Fruit fly (Drosophila melanogaster) whole organism, prepupa: Measurements from ENCODE around the gene tkv.
A peak's percentile ranks its signal among the peaks of the same experiment; 100 is the strongest.

Source experiments
- CG10631 ChIP-seq: fragments of 200-800 bp; sonication (Bioruptor generic); optimal IDR thresholded peaks from 2 replicates; lab custom pipeline; 2016; ENCODE audit warnings: missing biosample characterization, missing genetic modification characterization
- CG10669 ChIP-seq: fragments of 200-800 bp; sonication (Bioruptor generic); optimal IDR thresholded peaks from 3 replicates; lab custom pipeline; 2018; ENCODE audit warnings: missing biosample characterization, mild to moderate bottlenecking, missing genetic modification characterization, moderate library complexity
- CG11294 ChIP-seq: fragments of 200-800 bp; sonication (Bioruptor generic); IDR thresholded peaks from 2 replicates; pipeline ENCODE4 v1.3.6; 2022; ENCODE audit warnings: missing biosample characterization, missing genetic modification characterization
- CG11902 ChIP-seq: fragments of 200-800 bp; sonication (Bioruptor generic); optimal IDR thresholded peaks from 3 replicates; lab custom pipeline; 2016; ENCODE audit warnings: missing biosample characterization, missing genetic modification characterization
- CG15336 ChIP-seq: fragments of 200-800 bp; sonication (Bioruptor generic); IDR thresholded peaks from 2 replicates; pipeline ENCODE4 v1.3.6; 2022; ENCODE audit warnings: missing biosample characterization, missing genetic modification characterization
- CG1621 ChIP-seq: fragments of 200-800 bp; sonication (Bioruptor generic); optimal IDR thresholded peaks from 3 replicates; lab custom pipeline; 2018; ENCODE audit warnings: missing biosample characterization, mild to moderate bottlenecking, missing genetic modification characterization
- CG16779 ChIP-seq: fragments of 200-800 bp; sonication (Bioruptor generic); optimal IDR thresholded peaks from 3 replicates; lab custom pipeline; 2017; ENCODE audit warnings: missing biosample characterization, mild to moderate bottlenecking, missing genetic modification characterization
- CG3032 ChIP-seq: fragments of 200-800 bp; optimal IDR thresholded peaks from 2 replicates; lab custom pipeline; 2019; ENCODE audit warnings: missing biosample characterization, mild to moderate bottlenecking, missing genetic modification characterization, moderate library complexity
- CG31627 ChIP-seq: fragments of 200-800 bp; sonication (Bioruptor generic); optimal IDR thresholded peaks from 3 replicates; lab custom pipeline; 2016; ENCODE audit warnings: missing biosample characterization, missing genetic modification characterization
- CG32006 ChIP-seq: fragments of 200-800 bp; sonication (Bioruptor generic); optimal IDR thresholded peaks from 3 replicates; lab custom pipeline; 2017; ENCODE audit warnings: missing biosample characterization, mild to moderate bottlenecking, missing genetic modification characterization
- CG34406 ChIP-seq: fragments of 200-800 bp; sonication (Bioruptor generic); optimal IDR thresholded peaks from 3 replicates; lab custom pipeline; 2016; ENCODE audit warnings: missing biosample characterization, missing genetic modification characterization
- CG3919 ChIP-seq: fragments of 200-800 bp; sonication (Bioruptor generic); optimal IDR thresholded peaks from 3 replicates; lab custom pipeline; 2016; ENCODE audit warnings: missing biosample characterization, missing genetic modification characterization
- CG4318 ChIP-seq: fragments of 200-800 bp; sonication (Bioruptor generic); optimal IDR thresholded peaks from 3 replicates; lab custom pipeline; 2017; ENCODE audit warnings: missing biosample characterization, mild to moderate bottlenecking, missing genetic modification characterization
- CG6163 ChIP-seq: fragments of 200-800 bp; sonication (Bioruptor generic); IDR thresholded peaks from 3 replicates; pipeline ENCODE4 v1.3.6; 2022; ENCODE audit warnings: missing biosample characterization, missing genetic modification characterization
- CG6792 ChIP-seq: fragments of 200-800 bp; sonication (Bioruptor generic); optimal IDR thresholded peaks from 3 replicates; lab custom pipeline; 2016; ENCODE audit warnings: missing biosample characterization, missing genetic modification characterization
- CG6854 ChIP-seq: fragments of 200-800 bp; sonication (Bioruptor generic); optimal IDR thresholded peaks from 2 replicates; lab custom pipeline; 2017; ENCODE audit warnings: missing biosample characterization, mild to moderate bottlenecking, missing genetic modification characterization
- CG8119 ChIP-seq: fragments of 200-800 bp; sonication (Bioruptor generic); IDR thresholded peaks from 3 replicates; pipeline ENCODE4 v1.3.6; 2022; ENCODE audit warnings: missing biosample characterization, missing genetic modification characterization
- CG8632 ChIP-seq: fragments of 200-800 bp; sonication (Bioruptor generic); optimal IDR thresholded peaks from 3 replicates; lab custom pipeline; 2016; ENCODE audit warnings: missing biosample characterization, missing genetic modification characterization
- Eip75B ChIP-seq: fragments of 200-800 bp; sonication (Bioruptor generic); optimal IDR thresholded peaks from 3 replicates; lab custom pipeline; 2016; ENCODE audit warnings: missing biosample characterization, missing genetic modification characterization
- Eip78C ChIP-seq: fragments of 200-800 bp; sonication (Bioruptor generic); peaks from one replicate; lab custom pipeline; 2016; ENCODE audit warnings: missing biosample characterization, missing genetic modification characterization
- Eip93F ChIP-seq: fragments of 200-800 bp; sonication (Bioruptor generic); optimal IDR thresholded peaks from 2 replicates; lab custom pipeline; 2016; ENCODE audit warnings: missing biosample characterization, mild to moderate bottlenecking, missing genetic modification characterization
- Ets21C ChIP-seq: fragments of 200-800 bp; sonication (Bioruptor generic); optimal IDR thresholded peaks from 3 replicates; lab custom pipeline; 2016; ENCODE audit warnings: missing biosample characterization, missing genetic modification characterization
- Gug ChIP-seq: fragments of 200-800 bp; sonication (Bioruptor generic); IDR thresholded peaks from 2 replicates; pipeline ENCODE4 v1.3.6; 2022; ENCODE audit warnings: missing biosample characterization, missing genetic modification characterization
- Hr39 ChIP-seq: fragments of 200-800 bp; sonication (Bioruptor generic); optimal IDR thresholded peaks from 2 replicates; lab custom pipeline; 2016; ENCODE audit warnings: missing biosample characterization, missing genetic modification characterization
- Hr4 ChIP-seq: fragments of 200-800 bp; sonication (Bioruptor generic); optimal IDR thresholded peaks from 3 replicates; lab custom pipeline; 2016; ENCODE audit warnings: missing biosample characterization, missing genetic modification characterization
- Lpt ChIP-seq: fragments of 200-800 bp; sonication (Bioruptor generic); optimal IDR thresholded peaks from 3 replicates; lab custom pipeline; 2016; ENCODE audit warnings: missing biosample characterization, missing genetic modification characterization
- Met ChIP-seq: fragments of 200-800 bp; sonication (Bioruptor generic); optimal IDR thresholded peaks from 3 replicates; lab custom pipeline; 2016; ENCODE audit warnings: missing biosample characterization, missing genetic modification characterization
- OdsH ChIP-seq: fragments of 200-800 bp; sonication (Bioruptor generic); optimal IDR thresholded peaks from 3 replicates; lab custom pipeline; 2016; ENCODE audit warnings: missing biosample characterization, missing genetic modification characterization
- Smox ChIP-seq: fragments of 200-800 bp; sonication (Bioruptor generic); optimal IDR thresholded peaks from 3 replicates; lab custom pipeline; 2016; ENCODE audit warnings: missing biosample characterization, missing genetic modification characterization
- Sox102F ChIP-seq: fragments of 200-800 bp; sonication (Bioruptor generic); optimal IDR thresholded peaks from 2 replicates; lab custom pipeline; 2016; ENCODE audit warnings: missing biosample characterization, mild to moderate bottlenecking, missing genetic modification characterization
- Sox14 ChIP-seq: fragments of 200-800 bp; sonication (Bioruptor generic); optimal IDR thresholded peaks from 3 replicates; lab custom pipeline; 2016; ENCODE audit warnings: missing biosample characterization, missing genetic modification characterization
- Sox15 ChIP-seq: fragments of 200-800 bp; sonication (Bioruptor generic); optimal IDR thresholded peaks from 3 replicates; lab custom pipeline; 2016; ENCODE audit warnings: missing biosample characterization, missing genetic modification characterization
- achi ChIP-seq: fragments of 200-800 bp; sonication (Bioruptor generic); optimal IDR thresholded peaks from 3 replicates; lab custom pipeline; 2016; ENCODE audit warnings: missing biosample characterization, missing genetic modification characterization
- acj6 ChIP-seq: fragments of 200-800 bp; sonication (Bioruptor generic); optimal IDR thresholded peaks from 3 replicates; lab custom pipeline; 2016; ENCODE audit warnings: missing biosample characterization, missing genetic modification characterization
- cyc ChIP-seq: fragments of 200-800 bp; sonication (Bioruptor generic); optimal IDR thresholded peaks from 3 replicates; lab custom pipeline; 2016; ENCODE audit warnings: missing biosample characterization, missing genetic modification characterization
- dsx ChIP-seq: fragments of 200-800 bp; optimal IDR thresholded peaks from 3 replicates; lab custom pipeline; 2019; ENCODE audit warnings: missing biosample characterization, mild to moderate bottlenecking, missing genetic modification characterization, moderate library complexity; ENCODE audit not compliant: poor library complexity, severe bottlenecking
- eg ChIP-seq: fragments of 200-800 bp; sonication (Bioruptor generic); IDR thresholded peaks from 3 replicates; pipeline ENCODE4 v1.3.6; 2022; ENCODE audit warnings: missing biosample characterization, missing genetic modification characterization
- esn ChIP-seq: fragments of 200-800 bp; sonication (Bioruptor generic); optimal IDR thresholded peaks from 2 replicates; lab custom pipeline; 2016; ENCODE audit warnings: missing biosample characterization, mild to moderate bottlenecking, missing genetic modification characterization, moderate library complexity
- fkh ChIP-seq: fragments of 200-800 bp; sonication (Bioruptor generic); optimal IDR thresholded peaks from 3 replicates; lab custom pipeline; 2017; ENCODE audit warnings: missing biosample characterization, mild to moderate bottlenecking, missing genetic modification characterization, moderate library complexity
- lz ChIP-seq: fragments of 200-800 bp; sonication (Bioruptor generic); optimal IDR thresholded peaks from 3 replicates; lab custom pipeline; 2016; ENCODE audit warnings: missing biosample characterization, missing genetic modification characterization
- net ChIP-seq: fragments of 200-800 bp; sonication (Bioruptor generic); optimal IDR thresholded peaks from 3 replicates; lab custom pipeline; 2016; ENCODE audit warnings: missing biosample characterization, missing genetic modification characterization
- pdm3 ChIP-seq: fragments of 200-800 bp; sonication (Bioruptor generic); optimal IDR thresholded peaks from 3 replicates; lab custom pipeline; 2016; ENCODE audit warnings: missing biosample characterization, missing genetic modification characterization
- salr ChIP-seq, 2 experiments: fragments of 200-800 bp; sonication (Bioruptor generic); optimal IDR thresholded peaks; 3 replicates each; lab custom pipeline; 2016 to 2018; ENCODE audit warnings: missing biosample characterization in 2 of 2, missing genetic modification characterization in 2 of 2, mild to moderate bottlenecking in 1 of 2
- spab ChIP-seq: fragments of 200-800 bp; sonication (Bioruptor generic); optimal IDR thresholded peaks from 2 replicates; lab custom pipeline; 2017; ENCODE audit warnings: missing biosample characterization, mild to moderate bottlenecking, missing genetic modification characterization, missing genetic modification reagents
- ss ChIP-seq, 2 experiments: fragments of 200-800 bp; sonication (Bioruptor generic); optimal IDR thresholded peaks; 2 replicates in 1 of 2; 3 replicates in 1 of 2; lab custom pipeline; 2017 to 2018; ENCODE audit warnings: mild to moderate bottlenecking in 2 of 2, missing biosample characterization in 2 of 2, missing genetic modification characterization in 2 of 2, moderate library complexity in 1 of 2
- svp ChIP-seq: fragments of 200-800 bp; sonication (Bioruptor generic); peaks from one replicate; lab custom pipeline; 2016; ENCODE audit warnings: missing biosample characterization, missing genetic modification characterization
- topi ChIP-seq: fragments of 200-800 bp; sonication (Bioruptor generic); optimal IDR thresholded peaks from 3 replicates; lab custom pipeline; 2016; ENCODE audit warnings: missing biosample characterization, missing genetic modification characterization
- vri ChIP-seq: fragments of 200-800 bp; sonication (Bioruptor generic); optimal IDR thresholded peaks from 3 replicates; lab custom pipeline; 2016; ENCODE audit warnings: missing biosample characterization, mild to moderate bottlenecking, missing genetic modification characterization

The tkv gene

DNA sequence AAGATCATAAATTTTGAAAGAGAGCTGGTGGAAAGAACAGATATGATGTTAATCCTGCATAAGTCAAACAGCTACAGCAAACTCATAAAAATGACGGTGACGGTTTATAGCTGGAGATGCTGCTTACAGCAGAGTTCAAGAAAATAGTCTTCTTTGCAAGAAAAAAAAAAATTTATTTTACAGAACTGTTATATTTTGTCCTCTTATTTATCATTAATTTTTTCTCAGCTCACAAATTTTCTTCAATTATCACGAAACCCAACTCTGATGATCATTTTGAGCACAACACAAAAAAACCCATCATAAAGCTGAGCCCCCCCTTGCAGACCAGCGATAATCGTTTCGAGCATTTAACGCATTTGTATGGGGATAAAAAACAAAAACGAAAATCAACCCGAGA lies 39.7 kb downstream of the tkv start:
- TF ChIP-seq net (GFP tag; lab: Kevin White, UChicago) (peak; percentile 19), topi (GFP tag; lab: Kevin White, UChicago) (peak; percentile 66), spab (GFP tag; lab: Kevin White, UChicago) (no peak), CG6854 (GFP tag; lab: Kevin White, UChicago) (no peak), CG10669 (peak; percentile 16), salr (GFP tag; optimal IDR thresholded peaks at IDR 0.05; lab: Kevin White, UChicago) (no peak), fkh (peak; percentile 3), Lpt (GFP tag; lab: Kevin White, UChicago) (no peak), pdm3 (peak; percentile 28), Eip75B (GFP tag; lab: Kevin White, UChicago) (peak; percentile 19), ss (GFP tag; optimal IDR thresholded peaks at IDR 0.05; lab: Kevin White, UChicago) (no peak), Met (peak; percentile 54), Sox102F (GFP tag; lab: Kevin White, UChicago) (peak; percentile 75), svp (GFP tag; lab: Kevin White, UChicago) (peak; percentile 75), CG16779 (no peak), Eip93F (GFP tag; lab: Kevin White, UChicago) (no peak), CG31627 (GFP tag; lab: Kevin White, UChicago) (peak; percentile 51), acj6 (GFP tag; lab: Kevin White, UChicago) (peak; percentile 42), CG15336 (GFP tag; lab: Robert Waterston, UW) (0 out of 2 replicates have a peak, but pooled peaks have one; percentile 19), CG34406 (GFP tag; lab: Kevin White, UChicago) (peak; percentile 38), Hr39 (GFP tag; lab: Kevin White, UChicago) (peak; percentile 62), Sox15 (GFP tag; lab: Kevin White, UChicago) (no peak), Hr4 (no peak), eg (GFP tag; lab: Robert Waterston, UW) (0 out of 3 replicates have a peak, but pooled peaks have one; percentile 25), CG3032 (no peak), CG3919 (GFP tag; lab: Kevin White, UChicago) (peak; percentile 11), CG4318 (no peak), OdsH (GFP tag; lab: Kevin White, UChicago) (peak; percentile 12), CG6792 (GFP tag; lab: Kevin White, UChicago) (peak; percentile 36), CG8119 (GFP tag; lab: Robert Waterston, UW) (no peak), Ets21C (peak; percentile 28), esn (GFP tag; lab: Kevin White, UChicago) (peak; percentile 64), dsx (GFP tag; lab: Kevin White, UChicago) (no peak), CG11294 (no peak), Gug (no peak), Smox (GFP tag; lab: Kevin White, UChicago) (peak; percentile 59), CG8632 (GFP tag; lab: Kevin White, UChicago) (peak; percentile 37), cyc (GFP tag; lab: Kevin White, UChicago) (peak; percentile 50), CG6163 (0 out of 3 replicates have a peak, but pooled peaks have one; percentile 31), CG1621 (tag; lab: Kevin White, UChicago) (no peak), lz (GFP tag; lab: Kevin White, UChicago) (peak; percentile 48), achi (peak; percentile 25), CG32006 (GFP tag; lab: Kevin White, UChicago) (peak; percentile 3), Sox14 (GFP tag; lab: Kevin White, UChicago) (peak; percentile 21), CG11902 (GFP tag; lab: Kevin White, UChicago) (no peak), CG10631 (GFP tag; lab: Kevin White, UChicago) (peak; percentile 36), Eip78C (GFP tag; lab: Kevin White, UChicago) (peak; percentile 83), vri (GFP tag; lab: Kevin White, UChicago) (peak; percentile 49)
- TF ChIP-seq, all 60 proteins: peak for 31
